Worm (Caenorhabditis elegans) whole organism, L4/young adult: ENCODE measurements around the gene mms-19.

ENCODE experiments used
- W03F9.2 ChIP-seq: fragments of 150-350 bp; optimal IDR thresholded peaks from 2 replicates; lab custom pipeline; 2014; ENCODE audit warnings: missing biosample characterization, missing genetic modification characterization
- dao-5 ChIP-seq: sonication (generic microtip); optimal IDR thresholded peaks from 2 replicates; lab custom pipeline; 2016; ENCODE audit warnings: missing genotype, missing genetic modification characterization, moderate library complexity, missing compliant biosample characterization
- him-1 ChIP-seq: sonication (generic microtip); optimal IDR thresholded peaks from 2 replicates; lab custom pipeline; 2016; ENCODE audit warnings: missing genotype, missing genetic modification reagents, missing genetic modification characterization, missing compliant biosample characterization

DNA sequence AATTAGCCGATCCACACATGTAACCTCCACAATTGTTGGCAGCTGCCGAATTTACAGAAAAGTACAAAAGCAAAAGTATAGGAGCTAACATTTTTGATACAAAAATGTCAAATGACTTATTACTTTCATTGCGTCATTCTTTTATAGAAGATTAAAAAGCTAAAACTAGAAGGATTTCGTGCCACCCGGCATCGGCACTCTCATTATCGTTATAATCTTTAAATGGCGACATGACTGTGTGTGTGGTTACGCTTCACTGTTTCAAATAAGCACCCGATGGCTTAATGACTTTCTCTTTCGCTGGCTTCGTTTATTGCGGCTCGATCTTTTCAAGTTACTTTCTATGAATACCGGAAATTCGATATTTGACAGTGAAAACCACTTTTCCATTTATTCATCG is 19.6 kb downstream of the mms-19 start, which contains the start of gene grl-1:
- no peak for TF ChIP-seq him-1 (tag; lab: Kevin White, UChicago)
- no peak for TF ChIP-seq W03F9.2
- TF ChIP-seq dao-5 (tag; lab: Kevin White, UChicago): no peak
